Worm (Caenorhabditis elegans) whole organism, young adult: ENCODE measurements around the gene srbc-79.

ENCODE experiments used
- F37B4.10 ChIP-seq: fragments of 200-800 bp; sonication (Bioruptor generic); IDR thresholded peaks from 2 replicates; pipeline ENCODE4 v1.3.6; 2022; ENCODE audit warnings: missing genetic modification characterization, missing compliant biosample characterization
- egl-18 ChIP-seq: fragments of 200-800 bp; sonication (Bioruptor generic); IDR thresholded peaks from 2 replicates; pipeline ENCODE4 v1.3.6; 2022; ENCODE audit warnings: missing genetic modification reagents, missing genetic modification characterization, missing compliant biosample characterization
- lin-40 ChIP-seq: sonication (generic microtip); optimal IDR thresholded peaks from 2 replicates; lab custom pipeline; 2016; ENCODE audit warnings: missing genetic modification characterization, mild to moderate bottlenecking, missing compliant biosample characterization, missing genotype, missing genetic modification reagents
- rcor-1 ChIP-seq: fragments of 200-800 bp; sonication (Bioruptor generic); IDR thresholded peaks from 2 replicates; pipeline ENCODE4 v1.3.6; 2022; ENCODE audit warnings: missing genetic modification reagents, missing genetic modification characterization, missing compliant biosample characterization
- zfh-2 ChIP-seq: fragments of 200-800 bp; sonication (Bioruptor generic); conservative IDR thresholded peaks from 2 replicates; pipeline ENCODE4 v1.3.6; 2022; ENCODE audit warnings: missing genetic modification reagents, missing genetic modification characterization, missing compliant biosample characterization

The srbc-79 gene

DNA sequence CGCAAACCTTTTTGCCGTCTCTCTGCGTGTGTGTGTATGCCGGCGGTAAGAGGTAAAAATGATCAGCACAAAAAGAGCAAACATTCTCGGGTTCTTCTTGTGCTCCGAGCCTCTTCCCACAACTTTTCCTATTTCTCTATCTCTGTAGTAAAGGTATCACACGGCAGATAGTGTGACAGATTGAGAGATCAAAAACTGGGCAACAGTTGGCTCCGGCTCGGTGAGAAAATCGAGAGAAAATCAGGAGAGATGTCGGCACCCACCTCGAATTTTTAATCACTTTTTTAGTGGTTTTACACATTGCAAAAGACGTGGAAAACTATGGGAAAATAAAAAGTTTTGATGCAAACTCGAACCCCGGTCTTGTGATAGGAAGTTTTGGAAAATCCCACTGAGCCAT is 40.5 kb downstream of the srbc-79 start:
- TF ChIP-seq F37B4.10 (no peak), rcor-1 (no peak)

DNA sequence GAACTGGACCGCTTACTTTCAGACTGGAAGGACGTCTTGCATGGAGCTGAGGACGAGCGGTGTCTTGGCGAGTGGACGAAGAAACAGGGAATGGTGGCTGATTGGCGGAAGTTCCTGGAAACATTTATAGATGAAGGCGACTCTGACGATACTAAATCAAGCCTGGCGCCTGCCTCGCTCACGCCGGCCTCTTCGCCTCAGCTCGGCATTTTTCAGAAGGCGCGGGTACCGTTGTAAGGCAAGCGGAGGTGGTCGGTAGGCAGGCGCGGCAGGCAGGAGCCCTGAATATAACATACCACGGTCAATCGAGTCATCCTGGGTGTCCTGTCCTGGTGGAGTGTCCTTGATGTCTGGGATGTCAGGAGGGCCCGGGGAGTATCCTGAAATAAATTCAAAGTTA is 46.4 kb downstream of the srbc-79 start:
- TF ChIP-seq egl-18 (GFP tag; lab: Robert Waterston, UW) (no peak), lin-40 (tag; lab: Kevin White, UChicago) (no peak), zfh-2 (GFP tag; lab: Robert Waterston, UW) (peak; percentile 83)
